Worm (Caenorhabditis elegans): ENCODE measurements around the gene phf-31.

- no peak for TF ChIP-seq W03F9.2 (tag; optimal IDR thresholded peaks at IDR 0.05)
- TF ChIP-seq him-1 (tag; optimal IDR thresholded peaks at IDR 0.05) = no peak
Observed at ce11 chrX:10647590-10648105, 34.1 kb upstream of the phf-31 start.
